Worm (Caenorhabditis elegans): ENCODE data around the gene Y8A9A.2.
A peak's percentile ranks its signal among the peaks of the same experiment; 100 is the strongest.

Y8A9A.2 gene

DNA sequence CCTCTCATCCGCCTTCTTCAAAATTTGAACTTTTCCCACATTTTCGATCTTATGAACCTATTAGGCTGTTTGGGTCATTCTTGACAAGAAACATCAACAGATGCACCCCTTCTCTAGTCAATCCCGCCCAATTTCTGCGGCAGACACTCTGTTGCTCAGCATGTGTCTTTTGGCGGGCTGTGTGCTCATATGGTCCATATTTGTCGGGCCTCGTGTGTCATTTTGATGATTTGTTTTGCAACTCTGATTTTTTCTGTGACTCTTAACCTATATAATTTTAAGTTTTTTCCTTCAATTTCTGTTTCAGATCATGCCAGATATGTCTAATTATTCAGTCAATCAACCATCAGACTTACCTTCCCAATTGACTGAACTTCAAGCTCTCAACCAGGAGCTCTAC lies 8.3 kb upstream of the Y8A9A.2 start, which contains the start of gene T24E12.13:
Gene T24E12.13 (plus strand): TSS at position 301 of the 400 bp plus-strand sequence.
- TF ChIP-seq nhr-43 (tag; optimal IDR thresholded peaks at IDR 0.05; ENCODE audit: poor library complexity, severe bottlenecking) = no peak
- TF ChIP-seq pqm-1 (tag; optimal IDR thresholded peaks at IDR 0.05) = no peak
- no peak for TF ChIP-seq nhr-23 (tag; optimal IDR thresholded peaks at IDR 0.05)
- TF ChIP-seq jun-1 (tag; optimal IDR thresholded peaks at IDR 0.05) = no peak
- TF ChIP-seq elt-3 (tag; optimal IDR thresholded peaks at IDR 0.05) = no peak
- TF ChIP-seq nhr-12 (tag; optimal IDR thresholded peaks at IDR 0.05) = no peak
- no peak for TF ChIP-seq sea-2 (GFP tag; optimal IDR thresholded peaks at IDR 0.05)
- TF ChIP-seq zag-1 (tag; optimal IDR thresholded peaks at IDR 0.05) = no peak
- no peak for TF ChIP-seq nhr-11 (tag; optimal IDR thresholded peaks at IDR 0.05)
- TF ChIP-seq fkh-2 (tag; optimal IDR thresholded peaks at IDR 0.05) = no peak

DNA sequence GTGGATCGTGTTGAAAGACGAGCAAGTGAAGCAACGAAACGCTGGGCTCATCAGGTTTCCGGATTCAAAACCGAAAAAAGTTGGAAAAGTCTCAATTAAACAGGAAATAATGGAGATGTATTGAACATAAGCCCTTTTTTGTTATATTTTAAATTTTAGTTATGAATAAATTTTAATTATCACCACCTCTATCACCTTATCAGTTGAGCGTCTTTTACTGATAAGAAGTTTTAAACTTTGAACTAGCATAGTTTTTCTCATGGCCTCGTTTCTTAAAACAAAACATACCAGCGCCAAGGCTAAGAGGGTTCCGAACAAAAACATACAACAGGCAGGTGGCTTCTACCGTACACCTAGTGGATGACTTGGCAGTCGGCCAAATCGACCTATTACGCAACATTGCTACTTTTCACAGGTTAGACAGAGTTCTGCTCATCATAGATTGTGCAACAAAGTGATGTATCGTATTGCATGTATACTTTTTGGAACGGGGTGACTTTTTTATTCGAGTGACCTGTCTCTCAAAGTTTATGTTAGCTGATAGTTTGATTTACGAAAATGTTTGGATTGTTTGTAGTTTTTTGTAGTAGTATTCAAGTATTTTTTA lies 7.0 kb upstream of the Y8A9A.2 start:
- TF ChIP-seq hmg-11 (tag; optimal IDR thresholded peaks at IDR 0.05) = no peak
- TF ChIP-seq elt-2 (tag; optimal IDR thresholded peaks at IDR 0.05) = peak; percentile 58
- TF ChIP-seq pqm-1 (tag; optimal IDR thresholded peaks at IDR 0.05) = peak; percentile 7
- TF ChIP-seq pha-4 (tag; optimal IDR thresholded peaks at IDR 0.05) = no peak
- no peak for TF ChIP-seq fkh-2 (tag; optimal IDR thresholded peaks at IDR 0.05)
- no peak for TF ChIP-seq ceh-16 (tag; optimal IDR thresholded peaks at IDR 0.05)
- TF ChIP-seq zag-1 (tag; optimal IDR thresholded peaks at IDR 0.05) = no peak
- TF ChIP-seq nfya-1 (tag; optimal IDR thresholded peaks at IDR 0.05; ENCODE audit: insufficient read depth) = no peak

DNA sequence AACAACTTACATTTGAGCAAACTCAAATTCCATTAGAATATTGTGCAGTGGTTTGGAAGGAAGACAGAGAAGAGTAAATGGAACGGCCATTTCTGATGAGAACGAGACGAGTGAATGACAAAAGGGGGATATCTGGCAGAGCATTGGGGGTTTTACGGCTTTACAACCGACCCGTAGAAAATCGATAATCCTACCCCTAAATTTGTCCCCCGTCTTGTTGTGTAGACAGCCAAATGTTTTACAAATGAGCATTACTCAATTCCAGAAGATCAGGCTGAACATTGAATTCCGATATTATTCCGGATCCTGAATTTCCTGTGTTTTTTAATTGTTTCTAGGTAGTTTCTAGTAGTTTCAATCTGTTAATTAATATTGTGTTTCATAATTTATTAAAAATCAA lies 2.1 kb upstream of the Y8A9A.2 start, which contains the start of gene fbxb-99:
Gene fbxb-99 (minus strand): TSS at position 101 of the 400 bp plus-strand sequence.
- no peak for TF ChIP-seq fkh-10 (GFP tag; optimal IDR thresholded peaks at IDR 0.05)
- no peak for TF ChIP-seq daf-12 (tag; optimal IDR thresholded peaks at IDR 0.05)
- no peak for TF ChIP-seq ztf-11 (tag; optimal IDR thresholded peaks at IDR 0.05)
- TF ChIP-seq elt-1 (tag; optimal IDR thresholded peaks at IDR 0.05) = no peak
- TF ChIP-seq snpc-4 (tag; optimal IDR thresholded peaks at IDR 0.05) = no peak
- TF ChIP-seq ceh-28 (tag; optimal IDR thresholded peaks at IDR 0.05) = no peak
- TF ChIP-seq nhr-67 (tag; optimal IDR thresholded peaks at IDR 0.05) = no peak
- TF ChIP-seq zag-1 (tag; optimal IDR thresholded peaks at IDR 0.05) = no peak
- no peak for TF ChIP-seq R02D3.7 (tag; optimal IDR thresholded peaks at IDR 0.05)
- no peak for TF ChIP-seq pqm-1 (tag; optimal IDR thresholded peaks at IDR 0.05)
- no peak for TF ChIP-seq pha-4 (tag; optimal IDR thresholded peaks at IDR 0.05)
- TF ChIP-seq nfya-1 (tag; optimal IDR thresholded peaks at IDR 0.05; ENCODE audit: insufficient read depth) = no peak
- TF ChIP-seq aly-2 (tag; optimal IDR thresholded peaks at IDR 0.05) = no peak
- TF ChIP-seq fkh-2 (tag; optimal IDR thresholded peaks at IDR 0.05) = no peak

DNA sequence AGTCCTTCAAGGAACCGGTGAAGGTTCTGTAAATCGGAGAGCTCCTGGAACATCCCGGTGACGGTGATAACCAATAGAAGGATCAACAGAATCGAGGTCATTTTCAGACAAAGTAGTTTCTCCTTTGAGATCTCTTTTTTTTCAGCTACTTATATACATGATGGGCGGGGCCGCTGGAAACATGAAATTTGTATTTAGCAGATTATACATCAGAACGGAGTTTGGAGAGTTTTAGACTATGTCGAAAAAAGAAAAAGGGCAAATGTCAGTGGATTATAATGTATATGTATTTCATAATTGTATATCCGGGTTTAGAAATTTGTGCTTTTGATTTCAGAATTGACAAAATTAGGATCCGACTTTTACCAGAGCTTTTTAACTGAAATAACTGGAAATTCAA lies 7.8 kb downstream of the Y8A9A.2 start, which contains the start of gene ins-32:
Gene ins-32 (minus strand): TSS at position 101 of the 400 bp plus-strand sequence.
- TF ChIP-seq elt-3 (tag; optimal IDR thresholded peaks at IDR 0.05) (no peak), ztf-4 (tag; optimal IDR thresholded peaks at IDR 0.05) (no peak), elt-1 (tag; optimal IDR thresholded peaks at IDR 0.05) (no peak), ceh-9 (tag; optimal IDR thresholded peaks at IDR 0.05) (no peak)

DNA sequence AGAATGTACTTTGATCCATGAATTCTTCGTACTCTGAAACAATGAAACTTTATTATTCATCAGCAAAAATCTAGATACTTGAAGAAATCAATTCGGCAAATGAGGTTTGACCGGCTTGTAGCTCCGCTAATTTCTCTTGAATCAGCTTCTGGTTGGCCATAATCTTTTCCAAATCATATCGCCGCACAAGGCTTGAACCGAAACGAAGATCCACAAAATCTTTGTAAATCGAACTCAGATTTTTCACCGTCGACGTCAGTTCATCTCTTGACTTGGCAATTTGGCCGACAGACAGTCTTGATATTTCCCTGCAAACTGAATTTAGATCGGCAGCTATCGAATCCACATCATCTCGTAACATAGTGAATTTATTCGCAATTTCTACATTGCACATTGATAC lies 10.1 kb downstream of the Y8A9A.2 start:
- no peak for TF ChIP-seq ceh-16 (tag; optimal IDR thresholded peaks at IDR 0.05)
- TF ChIP-seq mdl-1 (tag; optimal IDR thresholded peaks at IDR 0.05) = no peak
- no peak for TF ChIP-seq nhr-237 (tag; optimal IDR thresholded peaks at IDR 0.05)
- TF ChIP-seq fkh-10 (GFP tag; optimal IDR thresholded peaks at IDR 0.05) = no peak
- no peak for TF ChIP-seq egl-5 (tag; optimal IDR thresholded peaks at IDR 0.05)
- no peak for TF ChIP-seq egl-27 (tag; optimal IDR thresholded peaks at IDR 0.05)
- no peak for TF ChIP-seq nhr-43 (tag; optimal IDR thresholded peaks at IDR 0.05; ENCODE audit: poor library complexity, severe bottlenecking)
- no peak for TF ChIP-seq eor-1 (tag; optimal IDR thresholded peaks at IDR 0.05)
- no peak for TF ChIP-seq nhr-76 (tag; optimal IDR thresholded peaks at IDR 0.05)
- TF ChIP-seq jun-1 (tag; optimal IDR thresholded peaks at IDR 0.05) = no peak
- no peak for TF ChIP-seq ztf-11 (tag; optimal IDR thresholded peaks at IDR 0.05)
- TF ChIP-seq nfya-1 (tag; optimal IDR thresholded peaks at IDR 0.05; ENCODE audit: insufficient read depth) = no peak
- no peak for TF ChIP-seq ceh-28 (tag; optimal IDR thresholded peaks at IDR 0.05)
- TF ChIP-seq nhr-12 (tag; optimal IDR thresholded peaks at IDR 0.05) = no peak
- no peak for TF ChIP-seq ama-1 (optimal IDR thresholded peaks at IDR 0.05)
- no peak for TF ChIP-seq unc-39 (tag; optimal IDR thresholded peaks at IDR 0.05)
- no peak for TF ChIP-seq zag-1 (tag; optimal IDR thresholded peaks at IDR 0.05)

Data from whole organism, L3 larva.